Fruit fly (Drosophila melanogaster) whole organism, embryonic: ENCODE measurements around the gene Grip128.

Experiments used
- Awh ChIP-seq: fragments of 200-800 bp; sonication (Bioruptor generic); IDR thresholded peaks from 2 replicates; pipeline ENCODE4, ENCODE4 v1.3.6; 2022; ENCODE audit warnings: missing biosample characterization, missing genetic modification characterization
- B-H1 ChIP-seq: fragments of 200-800 bp; sonication (Bioruptor generic); IDR thresholded peaks from 3 replicates; pipeline ENCODE4 v1.3.6; 2022; ENCODE audit warnings: missing biosample characterization, missing genetic modification characterization
- CG10431 ChIP-seq: fragments of 200-800 bp; sonication (Bioruptor generic); optimal IDR thresholded peaks from 3 replicates; lab custom pipeline; 2018; ENCODE audit warnings: missing biosample characterization, mild to moderate bottlenecking, missing genetic modification characterization
- CG10543 ChIP-seq: fragments of 200-800 bp; sonication (Bioruptor generic); optimal IDR thresholded peaks from 3 replicates; lab custom pipeline; 2017; ENCODE audit warnings: missing biosample characterization, mild to moderate bottlenecking, missing genetic modification characterization, moderate library complexity
- CG11398 ChIP-seq: fragments of 200-800 bp; sonication (Bioruptor generic); optimal IDR thresholded peaks from 2 replicates; lab custom pipeline; 2016; ENCODE audit warnings: missing biosample characterization, missing genetic modification characterization
- CG15479 ChIP-seq: fragments of 200-800 bp; sonication (Bioruptor generic); optimal IDR thresholded peaks from 3 replicates; lab custom pipeline; 2019; ENCODE audit warnings: missing biosample characterization, mild to moderate bottlenecking, missing genetic modification characterization, moderate library complexity
- CG15601 ChIP-seq: fragments of 200-800 bp; sonication (Bioruptor generic); optimal IDR thresholded peaks from 3 replicates; lab custom pipeline; 2019; ENCODE audit warnings: missing biosample characterization, mild to moderate bottlenecking, missing genetic modification characterization, moderate library complexity
- CG17328 ChIP-seq: fragments of 200-800 bp; sonication (Bioruptor generic); IDR thresholded peaks from 2 replicates; pipeline ENCODE4 v1.3.6; 2022; ENCODE audit warnings: missing biosample characterization, missing genetic modification characterization
- CG18011 ChIP-seq: fragments of 200-800 bp; sonication (Bioruptor generic); optimal IDR thresholded peaks from 2 replicates; lab custom pipeline; 2017; ENCODE audit warnings: missing biosample characterization, missing genetic modification characterization, mild to moderate bottlenecking, moderate library complexity, missing genotype
- CG2889 ChIP-seq: fragments of 200-800 bp; sonication (Bioruptor generic); IDR thresholded peaks from 3 replicates; pipeline ENCODE4 v1.3.6; 2022; ENCODE audit warnings: missing biosample characterization, missing genetic modification characterization
- CG31365 ChIP-seq: fragments of 200-800 bp; sonication (Bioruptor generic); optimal IDR thresholded peaks from 2 replicates; lab custom pipeline; 2018; ENCODE audit warnings: missing biosample characterization, mild to moderate bottlenecking, missing genetic modification characterization
- CG42726 ChIP-seq: fragments of 200-800 bp; sonication (Bioruptor generic); IDR thresholded peaks from 2 replicates; pipeline ENCODE4 v1.3.6; 2022; ENCODE audit warnings: missing biosample characterization, missing genetic modification characterization; ENCODE audit not compliant: partially characterized antibody
- CG4328 ChIP-seq: fragments of 200-800 bp; sonication (Bioruptor generic); optimal IDR thresholded peaks from 3 replicates; lab custom pipeline; 2017; ENCODE audit warnings: missing biosample characterization, missing genetic modification reagents, missing genetic modification characterization
- CG4707 ChIP-seq: fragments of 200-800 bp; sonication (Bioruptor generic); optimal IDR thresholded peaks from 2 replicates; lab custom pipeline; 2018; ENCODE audit warnings: missing biosample characterization, mild to moderate bottlenecking, missing genetic modification characterization, moderate library complexity
- CG6254 ChIP-seq: fragments of 200-800 bp; sonication (Bioruptor generic); optimal IDR thresholded peaks from 3 replicates; lab custom pipeline; 2017; ENCODE audit warnings: mild to moderate bottlenecking, missing biosample characterization, missing genetic modification reagents, missing genetic modification characterization
- CG8359 ChIP-seq: fragments of 200-800 bp; sonication (Bioruptor generic); optimal IDR thresholded peaks from 2 replicates; lab custom pipeline; 2017; ENCODE audit warnings: missing biosample characterization, mild to moderate bottlenecking, missing genetic modification characterization, borderline replicate concordance
- CG9797 ChIP-seq: fragments of 200-800 bp; sonication (Bioruptor generic); optimal IDR thresholded peaks from 3 replicates; lab custom pipeline; 2018; ENCODE audit warnings: missing biosample characterization, mild to moderate bottlenecking, missing genetic modification characterization
- CG9817 ChIP-seq: fragments of 200-800 bp; sonication (Bioruptor generic); optimal IDR thresholded peaks from 2 replicates; lab custom pipeline; 2018; ENCODE audit warnings: missing biosample characterization, mild to moderate bottlenecking, missing genetic modification characterization, moderate library complexity
- CG9932 ChIP-seq: fragments of 200-800 bp; sonication (Bioruptor generic); IDR thresholded peaks from 2 replicates; pipeline ENCODE4 v1.3.6; 2022; ENCODE audit warnings: missing biosample characterization, missing genetic modification characterization
- Dip3 ChIP-seq: fragments of 200-800 bp; sonication (Bioruptor generic); optimal IDR thresholded peaks from 3 replicates; lab custom pipeline; 2016; ENCODE audit warnings: missing biosample characterization, missing genetic modification characterization
- HLH3B ChIP-seq: fragments of 200-800 bp; sonication (Bioruptor generic); IDR thresholded peaks from 2 replicates; pipeline ENCODE4 v1.3.6; 2022; ENCODE audit warnings: missing biosample characterization, missing genetic modification characterization
- HLH4C ChIP-seq: fragments of 200-800 bp; sonication (Bioruptor generic); IDR thresholded peaks from 3 replicates; pipeline ENCODE4 v1.3.6; 2022; ENCODE audit warnings: missing biosample characterization, missing genetic modification characterization; ENCODE audit not compliant: partially characterized antibody
- Hand ChIP-seq: fragments of 200-800 bp; sonication (Bioruptor generic); optimal IDR thresholded peaks from 2 replicates; lab custom pipeline; 2017; ENCODE audit warnings: mild to moderate bottlenecking, missing biosample characterization, missing genetic modification reagents, missing genetic modification characterization
- MTF-1 ChIP-seq: fragments of 200-800 bp; sonication (Bioruptor generic); optimal IDR thresholded peaks from 2 replicates; lab custom pipeline; 2018; ENCODE audit warnings: missing biosample characterization, mild to moderate bottlenecking, missing genetic modification characterization, borderline replicate concordance
- Med ChIP-seq: fragments of 200-800 bp; sonication (Bioruptor generic); peaks from one replicate; lab custom pipeline; 2016; ENCODE audit warnings: missing biosample characterization, missing genetic modification characterization, mild to moderate bottlenecking, inconsistent platforms, moderate library complexity
- PHDP ChIP-seq: fragments of 200-800 bp; sonication (Bioruptor generic); optimal IDR thresholded peaks from 3 replicates; lab custom pipeline; 2018; ENCODE audit warnings: missing biosample characterization, mild to moderate bottlenecking, missing genetic modification characterization, moderate library complexity
- Ptx1 ChIP-seq: fragments of 200-800 bp; sonication (Bioruptor generic); IDR thresholded peaks from 2 replicates; pipeline ENCODE4 v1.3.6; 2022; ENCODE audit warnings: missing biosample characterization, missing genetic modification characterization
- Sin3A ChIP-seq: fragments of >200 bp; optimal IDR thresholded peaks from 2 replicates; lab custom pipeline; 2018
- Six4 ChIP-seq: fragments of 200-800 bp; sonication (Bioruptor generic); optimal IDR thresholded peaks from 2 replicates; lab custom pipeline; 2016; ENCODE audit warnings: missing biosample characterization, missing genetic modification characterization
- Sry-δ ChIP-seq: fragments of 200-800 bp; sonication (Bioruptor generic); optimal IDR thresholded peaks from 2 replicates; lab custom pipeline; 2016; ENCODE audit warnings: missing biosample characterization, missing genetic modification characterization
- Taf1 ChIP-seq: fragments of 200-800 bp; sonication (Bioruptor generic); IDR thresholded peaks from 2 replicates; pipeline ENCODE4 v1.3.6; 2022; ENCODE audit warnings: missing biosample characterization, missing genetic modification characterization
- Tbp ChIP-seq: fragments of >200 bp; optimal IDR thresholded peaks from 2 replicates; lab custom pipeline; 2018; ENCODE audit warnings: missing biosample characterization, missing genetic modification characterization
- Vsx1 ChIP-seq: fragments of 200-800 bp; sonication (Bioruptor generic); optimal IDR thresholded peaks from 2 replicates; lab custom pipeline; 2017; ENCODE audit warnings: missing biosample characterization, mild to moderate bottlenecking, missing genetic modification characterization, missing genetic modification reagents
- YL-1 ChIP-seq: fragments of 200-800 bp; sonication (Bioruptor generic); optimal IDR thresholded peaks from 3 replicates; lab custom pipeline; 2017; ENCODE audit warnings: missing biosample characterization, mild to moderate bottlenecking, missing genetic modification characterization
- al ChIP-seq: fragments of 200-800 bp; sonication (Bioruptor generic); IDR thresholded peaks from 2 replicates; pipeline ENCODE4 v1.3.6; 2022; ENCODE audit warnings: missing biosample characterization, missing genetic modification characterization
- bbx ChIP-seq: fragments of 200-800 bp; sonication (Bioruptor generic); IDR thresholded peaks from 2 replicates; pipeline ENCODE4 v1.3.6; 2022; ENCODE audit warnings: missing biosample characterization, missing genetic modification characterization; ENCODE audit not compliant: partially characterized antibody
- cad ChIP-seq: fragments of >200 bp; optimal IDR thresholded peaks from 2 replicates; lab custom pipeline; 2017; ENCODE audit warnings: missing biosample characterization, missing genetic modification characterization
- cas ChIP-seq: fragments of 200-800 bp; sonication (Bioruptor generic); IDR thresholded peaks from 2 replicates; pipeline ENCODE4 v1.3.6; 2022; ENCODE audit warnings: missing biosample characterization, missing genetic modification characterization
- chn ChIP-seq: fragments of 200-800 bp; sonication (Bioruptor generic); optimal IDR thresholded peaks from 2 replicates; lab custom pipeline; 2016; ENCODE audit warnings: missing biosample characterization, missing genetic modification characterization
- corto ChIP-seq: fragments of 200-800 bp; sonication (Bioruptor generic); optimal IDR thresholded peaks from 2 replicates; lab custom pipeline; 2016; ENCODE audit warnings: missing biosample characterization, mild to moderate bottlenecking, missing genetic modification characterization, moderate library complexity
- cwo ChIP-seq: fragments of 200-800 bp; sonication (Bioruptor generic); optimal IDR thresholded peaks from 3 replicates; lab custom pipeline; 2017; ENCODE audit warnings: missing biosample characterization, missing genetic modification characterization, mild to moderate bottlenecking, moderate library complexity, missing genetic modification reagents
- dysf ChIP-seq: fragments of 200-800 bp; sonication (Bioruptor generic); IDR thresholded peaks from 3 replicates; pipeline ENCODE4 v1.3.6; 2022; ENCODE audit warnings: missing biosample characterization, missing genetic modification characterization
- esg ChIP-seq: fragments of 200-800 bp; sonication (Bioruptor generic); conservative IDR thresholded peaks from 2 replicates; pipeline ENCODE4 v1.3.6; 2022; ENCODE audit warnings: missing biosample characterization, missing genetic modification characterization
- ftz-f1 ChIP-seq: fragments of 200-800 bp; sonication (Bioruptor generic); optimal IDR thresholded peaks from 2 replicates; lab custom pipeline; 2016; ENCODE audit warnings: missing biosample characterization, missing genetic modification characterization
- gfzf ChIP-seq: fragments of 200-800 bp; sonication (Bioruptor generic); optimal IDR thresholded peaks from 2 replicates; lab custom pipeline; 2016; ENCODE audit warnings: missing biosample characterization, mild to moderate bottlenecking, missing genetic modification characterization, moderate library complexity
- ken ChIP-seq: fragments of 200-800 bp; sonication (Bioruptor generic); IDR thresholded peaks from 3 replicates; pipeline ENCODE4 v1.3.6; 2022; ENCODE audit warnings: missing biosample characterization, missing genetic modification characterization
- scrt ChIP-seq: fragments of 200-800 bp; sonication (Bioruptor generic); optimal IDR thresholded peaks from 2 replicates; lab custom pipeline; 2018; ENCODE audit warnings: missing biosample characterization, mild to moderate bottlenecking, missing genetic modification characterization, moderate library complexity
- sima ChIP-seq: fragments of 200-800 bp; sonication (Bioruptor generic); optimal IDR thresholded peaks from 2 replicates; lab custom pipeline; 2016; ENCODE audit warnings: missing biosample characterization, missing genetic modification characterization
- sisA ChIP-seq: fragments of 200-800 bp; sonication (Bioruptor generic); IDR thresholded peaks from 2 replicates; pipeline ENCODE4 v1.3.6; 2022; ENCODE audit warnings: missing biosample characterization, missing genetic modification characterization
- slp2 ChIP-seq: fragments of 200-800 bp; sonication (Bioruptor generic); optimal IDR thresholded peaks from 2 replicates; lab custom pipeline; 2016; ENCODE audit warnings: missing biosample characterization, missing genetic modification characterization
- sug ChIP-seq: fragments of 200-800 bp; optimal IDR thresholded peaks from 2 replicates; lab custom pipeline; 2019; ENCODE audit warnings: missing biosample characterization, mild to moderate bottlenecking, missing genetic modification characterization, moderate library complexity
- vnd ChIP-seq: fragments of 200-800 bp; sonication (Bioruptor generic); IDR thresholded peaks from 3 replicates; pipeline ENCODE4 v1.3.6; 2022; ENCODE audit warnings: missing biosample characterization, missing genetic modification characterization; ENCODE audit not compliant: partially characterized antibody

Grip128 gene

DNA sequence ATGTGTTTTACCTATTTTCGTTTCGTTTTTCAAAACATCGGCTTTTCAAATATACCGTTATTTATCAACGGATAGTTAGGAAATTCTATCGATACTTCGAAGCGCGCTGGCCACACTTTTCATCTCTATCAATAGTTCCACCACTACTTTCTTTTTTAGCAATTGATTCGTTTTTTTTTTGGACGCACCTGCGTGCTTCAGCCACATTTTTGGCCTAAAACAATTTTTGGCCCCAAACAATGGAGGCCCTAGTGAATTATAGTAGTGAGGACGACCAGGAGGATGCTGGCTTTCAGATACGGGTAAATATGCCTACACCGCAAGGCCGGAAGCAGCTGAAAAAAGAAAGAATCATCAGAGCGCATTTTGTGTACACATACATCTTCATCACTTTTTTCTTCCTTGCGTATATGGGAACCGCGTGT lies 10.3 kb upstream of the Grip128 start, which contains the start of gene CG6340 (continued):
- no peak for TF ChIP-seq Awh (GFP tag; lab: Robert Waterston, UW)
- TF ChIP-seq ftz-f1 (GFP tag; lab: Kevin White, UChicago): no peak
- TF ChIP-seq CG17328: no peak
- no peak for TF ChIP-seq CG31365
- TF ChIP-seq chn (GFP tag; lab: Kevin White, UChicago): no peak
- TF ChIP-seq CG11398 (GFP tag; lab: Kevin White, UChicago): no peak
- no peak for TF ChIP-seq Vsx1 (GFP tag; lab: Kevin White, UChicago)
- no peak for TF ChIP-seq MTF-1
- TF ChIP-seq HLH3B (GFP tag; lab: Robert Waterston, UW): no peak
- no peak for TF ChIP-seq CG6254 (GFP tag; lab: Kevin White, UChicago)
- peak; percentile 70 for TF ChIP-seq HLH4C (GFP tag; lab: Robert Waterston, UW)
- TF ChIP-seq CG15479 (GFP tag; lab: Kevin White, UChicago): no peak
- TF ChIP-seq CG9817: no peak
- TF ChIP-seq sima (GFP tag; lab: Kevin White, UChicago): no peak
- peak; percentile 95 for TF ChIP-seq Sry-δ (GFP tag; lab: Kevin White, UChicago)
- no peak for TF ChIP-seq ken (GFP tag; lab: Robert Waterston, UW)
- TF ChIP-seq gfzf (GFP tag; lab: Kevin White, UChicago): peak; percentile 63
- TF ChIP-seq Sin3A (lab: Kevin White, UChicago): peak; percentile 10
- peak; percentile 50 for TF ChIP-seq Med (GFP tag; lab: Kevin White, UChicago)
- no peak for TF ChIP-seq Tbp
- TF ChIP-seq CG9797: peak; percentile 60
- no peak for TF ChIP-seq CG10431
- TF ChIP-seq sug (tag; lab: Kevin White, UChicago): no peak
- no peak for TF ChIP-seq B-H1 (GFP tag; lab: Robert Waterston, UW)
- TF ChIP-seq CG10543 (GFP tag; lab: Kevin White, UChicago): no peak
- peak; percentile 1 for TF ChIP-seq CG15601
- TF ChIP-seq CG18011 (GFP tag; lab: Kevin White, UChicago): no peak
- TF ChIP-seq al (GFP tag; lab: Robert Waterston, UW): no peak
- no peak for TF ChIP-seq CG2889
- no peak for TF ChIP-seq CG4707
- no peak for TF ChIP-seq CG4328 (GFP tag; lab: Kevin White, UChicago)
- TF ChIP-seq CG42726 (GFP tag; lab: Robert Waterston, UW): peak; percentile 53; the same call in 1 of the 2 replicates
- TF ChIP-seq esg (GFP tag; lab: Robert Waterston, UW): no peak
- no peak for TF ChIP-seq Ptx1 (GFP tag; lab: Robert Waterston, UW)
- no peak for TF ChIP-seq cwo
- peak; percentile 56 for TF ChIP-seq YL-1
- TF ChIP-seq CG9932: no peak
- TF ChIP-seq corto (GFP tag; lab: Kevin White, UChicago): no peak
- TF ChIP-seq scrt (GFP tag; lab: Kevin White, UChicago): no peak
- TF ChIP-seq CG8359 (GFP tag; lab: Kevin White, UChicago): no peak
- no peak for TF ChIP-seq Taf1 (GFP tag; lab: Robert Waterston, UW)
- no peak for TF ChIP-seq Hand (GFP tag; lab: Kevin White, UChicago)
- TF ChIP-seq Dip3 (GFP tag; lab: Kevin White, UChicago): no peak
- TF ChIP-seq bbx (GFP tag; lab: Robert Waterston, UW): peak; percentile 83
- TF ChIP-seq sisA (GFP tag; lab: Robert Waterston, UW): no peak
- no peak for TF ChIP-seq PHDP (tag; lab: Kevin White, UChicago)
- TF ChIP-seq cas (GFP tag; lab: Robert Waterston, UW): no peak
- no peak for TF ChIP-seq Six4 (GFP tag; lab: Kevin White, UChicago)
- no peak for TF ChIP-seq dysf
- peak; percentile 65 for TF ChIP-seq vnd
- TF ChIP-seq slp2 (GFP tag; lab: Kevin White, UChicago): no peak
- TF ChIP-seq cad: no peak
